Worm (Caenorhabditis elegans): ENCODE measurements around the gene T10C6.10.

Gene T10C6.10

DNA sequence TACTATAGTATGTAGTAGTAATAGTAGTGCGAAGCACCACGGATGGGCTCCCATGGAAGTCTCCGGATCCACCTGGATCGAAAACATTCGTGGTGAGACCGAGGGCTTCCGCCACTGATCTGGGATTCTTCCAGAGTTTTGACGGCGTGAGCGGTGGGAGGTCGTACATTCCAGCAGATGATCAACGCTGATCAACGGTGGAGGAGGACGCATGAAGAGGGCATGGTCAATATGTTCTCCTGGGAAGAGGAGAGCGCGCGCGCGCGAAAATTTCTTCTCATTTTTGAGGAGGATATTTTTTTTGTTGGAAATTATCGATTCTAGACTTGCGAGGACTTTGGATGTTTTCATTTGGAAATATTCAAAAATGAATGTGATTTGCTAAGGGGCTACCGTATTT, 2.7 kb upstream of the T10C6.10 start:
- TF ChIP-seq nhr-12 (tag; optimal IDR thresholded peaks at IDR 0.05) (no peak), dpl-1 (GFP tag; optimal IDR thresholded peaks at IDR 0.05) (no peak), nhr-77 (tag; optimal IDR thresholded peaks at IDR 0.05) (no peak), ceh-88 (GFP tag; IDR thresholded peaks at IDR 0.05) (no peak), nhr-84 (tag; optimal IDR thresholded peaks at IDR 0.05) (no peak), zag-1 (tag; optimal IDR thresholded peaks at IDR 0.05) (no peak), lin-13 (GFP tag; optimal IDR thresholded peaks at IDR 0.05) (no peak), pax-3 (tag; optimal IDR thresholded peaks at IDR 0.05) (no peak)

DNA sequence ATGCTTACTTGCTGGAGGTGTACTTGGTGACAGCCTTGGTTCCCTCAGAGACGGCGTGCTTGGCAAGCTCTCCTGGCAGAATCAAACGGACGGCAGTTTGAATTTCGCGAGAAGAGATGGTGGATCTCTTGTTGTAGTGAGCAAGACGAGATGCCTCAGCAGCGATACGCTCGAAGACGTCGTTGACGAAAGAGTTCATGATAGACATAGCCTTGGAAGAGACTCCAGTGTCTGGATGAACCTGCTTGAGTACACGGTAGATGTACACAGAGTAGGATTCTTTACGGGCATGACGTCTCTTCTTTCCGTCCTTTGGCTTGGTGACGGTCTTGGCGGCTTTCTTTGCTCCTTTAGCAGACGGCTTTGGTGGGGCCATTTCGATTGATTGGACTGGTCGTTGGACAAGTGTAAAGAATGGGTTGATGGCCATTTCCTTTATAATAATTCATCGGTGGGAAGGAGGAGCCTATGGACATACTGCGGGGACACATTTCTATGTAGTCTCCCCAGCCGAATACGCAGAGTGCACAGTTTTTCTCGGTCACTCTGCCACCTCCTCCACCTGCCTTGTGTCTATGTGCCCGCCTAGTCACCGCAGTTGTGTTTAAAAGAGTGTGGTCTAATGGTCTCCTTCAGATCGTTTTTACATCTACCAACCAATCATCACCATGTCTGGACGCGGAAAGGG, 4.1 kb downstream of the T10C6.10 start, which contains the start of the genes his-4 and his-3:
Gene his-4, minus strand, starts transcription at position 376 of the 688 bp plus-strand sequence.
Gene his-3, plus strand, starts transcription at position 669 of the 688 bp plus-strand sequence.
- TF ChIP-seq grh-1 (GFP tag; IDR thresholded peaks at IDR 0.05) (peak; percentile 78), snu-23 (GFP tag; optimal IDR thresholded peaks at IDR 0.05) (peak; percentile 54), ztf-4 (tag; optimal IDR thresholded peaks at IDR 0.05) (peak; percentile 35), xbp-1 (tag; optimal IDR thresholded peaks at IDR 0.05) (peak; percentile 38), dpl-1 (GFP tag; optimal IDR thresholded peaks at IDR 0.05) (peak in 1 of 3 experiments; percentile 23), nhr-20 (tag; optimal IDR thresholded peaks at IDR 0.05) (peak; percentile 69), efl-1 (optimal IDR thresholded peaks at IDR 0.05) (peak; percentile 25 to 52), efl-1 (GFP tag; optimal IDR thresholded peaks at IDR 0.05 in 1 of 2) (peak in 1 of 2 experiments; percentile 29), nhr-85 (tag) (peak; percentile 90), unc-86 (tag; optimal IDR thresholded peaks at IDR 0.05) (peak; percentile 43), mep-1 (tag; optimal IDR thresholded peaks at IDR 0.05) (peak; percentile 30), lin-14 (GFP tag; optimal IDR thresholded peaks at IDR 0.05) (peak; percentile 79), blmp-1 (tag; optimal IDR thresholded peaks at IDR 0.05) (peak; percentile 15), swsn-7 (tag; optimal IDR thresholded peaks at IDR 0.05) (peak; percentile 76), nhr-90 (tag; optimal IDR thresholded peaks at IDR 0.05; ENCODE audit: poor library complexity) (peak; percentile 76), C16A3.4 (tag; optimal IDR thresholded peaks at IDR 0.05) (peak; percentile 15), lin-35 (GFP tag; optimal IDR thresholded peaks at IDR 0.05) (peak in 1 of 2 experiments; percentile 7), nhr-71 (tag; optimal IDR thresholded peaks at IDR 0.05) (peak; percentile 69), rnt-1 (tag; optimal IDR thresholded peaks at IDR 0.05) (peak; percentile 27), efl-3 (GFP tag; optimal IDR thresholded peaks at IDR 0.05) (peak; percentile 60), ztf-11 (tag; optimal IDR thresholded peaks at IDR 0.05) (peak in 1 of 2 experiments; percentile 92), nhr-19 (GFP tag; conservative IDR thresholded peaks at IDR 0.05) (peak; percentile 18; the same call in 1 of the 2 replicates), tbx-2 (tag; optimal IDR thresholded peaks at IDR 0.05) (peak; percentile 20), nhr-47 (tag; optimal IDR thresholded peaks at IDR 0.05) (peak; percentile 56)

DNA sequence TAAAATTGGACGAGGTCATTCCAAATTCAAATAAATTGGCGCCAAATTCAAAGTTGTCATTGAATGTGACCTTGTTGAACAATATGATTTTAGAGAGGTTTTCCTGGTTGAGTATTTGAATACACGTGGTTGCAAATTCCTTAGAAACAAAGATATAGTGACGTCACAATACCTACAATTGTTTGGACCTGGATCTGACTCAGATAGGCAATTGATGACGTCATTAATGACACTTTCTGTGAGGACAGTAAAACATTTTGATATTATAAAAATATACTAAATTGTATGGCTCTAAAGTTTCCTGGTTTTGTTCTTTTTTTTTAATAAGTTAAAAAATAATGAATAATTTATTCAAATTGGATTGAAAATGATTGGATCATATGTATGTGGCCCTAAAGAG, 5.2 kb downstream of the T10C6.10 start:
- TF ChIP-seq grh-1 (GFP tag; IDR thresholded peaks at IDR 0.05) (no peak), ama-1 (optimal IDR thresholded peaks at IDR 0.05) (no peak), sptf-1 (tag; optimal IDR thresholded peaks at IDR 0.05) (no peak), nhr-71 (tag; optimal IDR thresholded peaks at IDR 0.05) (peak; percentile 23), lin-14 (GFP tag; optimal IDR thresholded peaks at IDR 0.05) (peak; percentile 3), dpl-1 (GFP tag; optimal IDR thresholded peaks at IDR 0.05) (peak; percentile 18 to 35 (median 19)), efl-3 (GFP tag; optimal IDR thresholded peaks at IDR 0.05) (no peak), nhr-90 (tag; optimal IDR thresholded peaks at IDR 0.05; ENCODE audit: poor library complexity) (peak; percentile 2), lsy-2 (tag; optimal IDR thresholded peaks at IDR 0.05) (peak in 1 of 2 experiments; percentile 19), mep-1 (tag; optimal IDR thresholded peaks at IDR 0.05) (peak; percentile 1), nhr-85 (tag) (peak; percentile 80), xbp-1 (tag; optimal IDR thresholded peaks at IDR 0.05) (peak; percentile 23), efl-1 (optimal IDR thresholded peaks at IDR 0.05) (peak in 1 of 2 experiments; percentile 10), efl-1 (GFP tag; optimal IDR thresholded peaks at IDR 0.05 in 1 of 2) (no peak)

Data from whole organism, L1 larva.